Fruit fly (Drosophila melanogaster) whole organism, embryonic: ENCODE results near the gene CG12289.

Experiments used
- Adf1 ChIP-seq: fragments of 200-800 bp; sonication (Bioruptor generic); IDR thresholded peaks from 2 replicates; pipeline ENCODE4 v1.3.6; 2022; ENCODE audit warnings: missing biosample characterization, missing genetic modification characterization
- Awh ChIP-seq: fragments of 200-800 bp; sonication (Bioruptor generic); IDR thresholded peaks from 2 replicates; pipeline ENCODE4, ENCODE4 v1.3.6; 2022; ENCODE audit warnings: missing biosample characterization, missing genetic modification characterization
- CG10274 ChIP-seq: fragments of 200-800 bp; sonication (Bioruptor generic); optimal IDR thresholded peaks from 3 replicates; lab custom pipeline; 2017; ENCODE audit warnings: missing biosample characterization, mild to moderate bottlenecking, missing genetic modification characterization
- CG10321 ChIP-seq: fragments of 200-800 bp; sonication (Bioruptor generic); IDR thresholded peaks from 2 replicates; pipeline ENCODE4 v1.3.6; 2022; ENCODE audit warnings: missing biosample characterization, missing genetic modification characterization
- CG10543 ChIP-seq: fragments of 200-800 bp; sonication (Bioruptor generic); optimal IDR thresholded peaks from 3 replicates; lab custom pipeline; 2017; ENCODE audit warnings: missing biosample characterization, mild to moderate bottlenecking, missing genetic modification characterization, moderate library complexity
- CG11398 ChIP-seq: fragments of 200-800 bp; sonication (Bioruptor generic); optimal IDR thresholded peaks from 2 replicates; lab custom pipeline; 2016; ENCODE audit warnings: missing biosample characterization, missing genetic modification characterization
- CG11456 ChIP-seq: fragments of 200-800 bp; sonication (Bioruptor generic); IDR thresholded peaks from 3 replicates; pipeline ENCODE4 v1.3.6; 2022; ENCODE audit warnings: missing biosample characterization, missing genetic modification characterization
- CG12155 ChIP-seq: fragments of 200-800 bp; sonication (Bioruptor generic); optimal IDR thresholded peaks from 3 replicates; lab custom pipeline; 2016; ENCODE audit warnings: missing biosample characterization, missing genetic modification characterization
- CG13123 ChIP-seq: fragments of 200-800 bp; sonication (Bioruptor generic); optimal IDR thresholded peaks from 2 replicates; lab custom pipeline; 2016; ENCODE audit warnings: missing biosample characterization, missing genetic modification characterization
- CG15073 ChIP-seq: fragments of 200-800 bp; sonication (Bioruptor generic); optimal IDR thresholded peaks from 2 replicates; lab custom pipeline; 2016; ENCODE audit warnings: missing biosample characterization, missing genetic modification characterization
- CG15269 ChIP-seq: fragments of 200-800 bp; sonication (Bioruptor generic); optimal IDR thresholded peaks from 2 replicates; lab custom pipeline; 2018; ENCODE audit warnings: missing biosample characterization, mild to moderate bottlenecking, missing genetic modification characterization, moderate library complexity
- CG1603 ChIP-seq: fragments of 200-800 bp; sonication (Bioruptor generic); optimal IDR thresholded peaks from 2 replicates; lab custom pipeline; 2019; ENCODE audit warnings: missing biosample characterization, mild to moderate bottlenecking, missing genetic modification characterization, moderate library complexity
- CG1832 ChIP-seq: fragments of 200-800 bp; sonication (Bioruptor generic); optimal IDR thresholded peaks from 2 replicates; lab custom pipeline; 2017; ENCODE audit warnings: missing biosample characterization, mild to moderate bottlenecking, missing genetic modification characterization, inconsistent platforms
- CG33557 ChIP-seq: fragments of 200-800 bp; sonication (Bioruptor generic); optimal IDR thresholded peaks from 2 replicates; lab custom pipeline; 2019; ENCODE audit warnings: missing biosample characterization, mild to moderate bottlenecking, missing genetic modification characterization, moderate library complexity
- CG4424 ChIP-seq: fragments of 200-800 bp; sonication (Bioruptor generic); optimal IDR thresholded peaks from 3 replicates; lab custom pipeline; 2016; ENCODE audit warnings: missing biosample characterization, missing genetic modification characterization
- CG7372 ChIP-seq: fragments of 200-800 bp; sonication (Bioruptor generic); IDR thresholded peaks from 2 replicates; pipeline ENCODE4 v1.3.6; 2022; ENCODE audit warnings: missing biosample characterization, missing genetic modification characterization
- CG7786 ChIP-seq: fragments of 200-800 bp; sonication (Bioruptor generic); optimal IDR thresholded peaks from 2 replicates; lab custom pipeline; 2016; ENCODE audit warnings: missing biosample characterization, missing genetic modification characterization
- CG8388 ChIP-seq: fragments of 200-800 bp; sonication (Bioruptor generic); optimal IDR thresholded peaks from 2 replicates; lab custom pipeline; 2019; ENCODE audit warnings: missing biosample characterization, mild to moderate bottlenecking, missing genetic modification characterization, moderate library complexity
- CG8478 ChIP-seq: fragments of >200 bp; optimal IDR thresholded peaks from 2 replicates; lab custom pipeline; 2018
- CG9817 ChIP-seq: fragments of 200-800 bp; sonication (Bioruptor generic); optimal IDR thresholded peaks from 2 replicates; lab custom pipeline; 2018; ENCODE audit warnings: missing biosample characterization, mild to moderate bottlenecking, missing genetic modification characterization, moderate library complexity
- Doc3 ChIP-seq: fragments of 200-800 bp; sonication (Bioruptor generic); IDR thresholded peaks from 3 replicates; pipeline ENCODE4 v1.3.6; 2022; ENCODE audit warnings: missing biosample characterization, missing genetic modification characterization; ENCODE audit not compliant: partially characterized antibody
- Elba2 ChIP-seq: fragments of 200-800 bp; sonication (Bioruptor generic); optimal IDR thresholded peaks from 3 replicates; lab custom pipeline; 2016; ENCODE audit warnings: missing biosample characterization, missing genetic modification characterization
- Fer1 ChIP-seq: fragments of 200-800 bp; sonication (Bioruptor generic); optimal IDR thresholded peaks from 2 replicates; lab custom pipeline; 2017; ENCODE audit warnings: missing biosample characterization, mild to moderate bottlenecking, missing genetic modification characterization
- HmgZ ChIP-seq: fragments of 200-800 bp; sonication (Bioruptor generic); optimal IDR thresholded peaks from 2 replicates; lab custom pipeline; 2018; ENCODE audit warnings: missing biosample characterization, mild to moderate bottlenecking, missing genetic modification characterization
- Kr ChIP-seq: fragments of 200-800 bp; sonication (Bioruptor generic); optimal IDR thresholded peaks from 2 replicates; lab custom pipeline; 2017; ENCODE audit warnings: missing biosample characterization, mild to moderate bottlenecking, missing genetic modification characterization
- Lpt ChIP-seq: fragments of >200 bp; optimal IDR thresholded peaks from 2 replicates; lab custom pipeline; 2018; ENCODE audit warnings: missing biosample characterization, missing genetic modification characterization
- MTF-1 ChIP-seq: fragments of 200-800 bp; sonication (Bioruptor generic); optimal IDR thresholded peaks from 2 replicates; lab custom pipeline; 2018; ENCODE audit warnings: missing biosample characterization, mild to moderate bottlenecking, missing genetic modification characterization, borderline replicate concordance
- NFAT ChIP-seq: fragments of 200-800 bp; sonication (Bioruptor generic); IDR thresholded peaks from 2 replicates; pipeline ENCODE4 v1.3.6; 2022; ENCODE audit warnings: missing biosample characterization, missing genetic modification characterization
- Nf-YC ChIP-seq: fragments of 200-800 bp; optimal IDR thresholded peaks from 3 replicates; lab custom pipeline; 2019; ENCODE audit warnings: missing biosample characterization, mild to moderate bottlenecking, missing genetic modification characterization, moderate library complexity
- NfI ChIP-seq: fragments of 200-800 bp; sonication (Bioruptor generic); optimal IDR thresholded peaks from 3 replicates; lab custom pipeline; 2018; ENCODE audit warnings: missing biosample characterization, mild to moderate bottlenecking, missing genetic modification characterization, moderate library complexity
- Ravus ChIP-seq: fragments of 200-800 bp; sonication (Bioruptor generic); IDR thresholded peaks from 2 replicates; pipeline ENCODE4 v1.3.6; 2022; ENCODE audit warnings: missing biosample characterization, missing genetic modification characterization
- Rx ChIP-seq: fragments of 200-800 bp; sonication (Bioruptor generic); IDR thresholded peaks from 2 replicates; pipeline ENCODE4 v1.3.6; 2022; ENCODE audit warnings: missing biosample characterization, missing genetic modification characterization
- Sry-δ ChIP-seq: fragments of 200-800 bp; sonication (Bioruptor generic); optimal IDR thresholded peaks from 2 replicates; lab custom pipeline; 2016; ENCODE audit warnings: missing biosample characterization, missing genetic modification characterization
- Vsx1 ChIP-seq: fragments of 200-800 bp; sonication (Bioruptor generic); optimal IDR thresholded peaks from 2 replicates; lab custom pipeline; 2017; ENCODE audit warnings: missing biosample characterization, mild to moderate bottlenecking, missing genetic modification characterization, missing genetic modification reagents
- ab ChIP-seq: fragments of 200-800 bp; sonication (Bioruptor generic); optimal IDR thresholded peaks from 2 replicates; lab custom pipeline; 2016; ENCODE audit warnings: missing biosample characterization, missing genetic modification characterization
- az2 ChIP-seq: fragments of 200-800 bp; sonication (Bioruptor generic); optimal IDR thresholded peaks from 3 replicates; lab custom pipeline; 2016; ENCODE audit warnings: missing biosample characterization, missing genetic modification characterization
- corto ChIP-seq: fragments of 200-800 bp; sonication (Bioruptor generic); optimal IDR thresholded peaks from 2 replicates; lab custom pipeline; 2016; ENCODE audit warnings: missing biosample characterization, mild to moderate bottlenecking, missing genetic modification characterization, moderate library complexity
- disco-r ChIP-seq: fragments of 200-800 bp; sonication (Bioruptor generic); optimal IDR thresholded peaks from 2 replicates; lab custom pipeline; 2016; ENCODE audit warnings: missing biosample characterization, missing genetic modification characterization
- en ChIP-seq: fragments of 200-800 bp; sonication (Bioruptor generic); optimal IDR thresholded peaks from 2 replicates; lab custom pipeline; 2016; ENCODE audit warnings: missing biosample characterization, missing genetic modification characterization
- esg ChIP-seq: fragments of 200-800 bp; sonication (Bioruptor generic); conservative IDR thresholded peaks from 2 replicates; pipeline ENCODE4 v1.3.6; 2022; ENCODE audit warnings: missing biosample characterization, missing genetic modification characterization
- fd102C ChIP-seq: fragments of 200-800 bp; sonication (Bioruptor generic); optimal IDR thresholded peaks from 2 replicates; lab custom pipeline; 2018; ENCODE audit warnings: missing biosample characterization, mild to moderate bottlenecking, missing genetic modification characterization, moderate library complexity
- fru ChIP-seq: fragments of >200 bp; optimal IDR thresholded peaks from 2 replicates; lab custom pipeline; 2017
- ftz-f1 ChIP-seq: fragments of 200-800 bp; sonication (Bioruptor generic); optimal IDR thresholded peaks from 2 replicates; lab custom pipeline; 2016; ENCODE audit warnings: missing biosample characterization, missing genetic modification characterization
- gsb ChIP-seq: fragments of 200-800 bp; sonication (Bioruptor generic); IDR thresholded peaks from 2 replicates; pipeline ENCODE4 v1.3.6; 2022; ENCODE audit warnings: missing biosample characterization, missing genetic modification characterization
- lbe ChIP-seq: fragments of 200-800 bp; sonication (Bioruptor generic); optimal IDR thresholded peaks from 2 replicates; lab custom pipeline; 2016; ENCODE audit warnings: missing biosample characterization, mild to moderate bottlenecking, missing genetic modification characterization
- sens-2 ChIP-seq: fragments of 200-800 bp; sonication (Bioruptor generic); IDR thresholded peaks from 2 replicates; pipeline ENCODE4 v1.3.6; 2022; ENCODE audit warnings: missing biosample characterization, missing genetic modification characterization
- shn ChIP-seq: fragments of 200-800 bp; sonication (Bioruptor generic); optimal IDR thresholded peaks from 3 replicates; lab custom pipeline; 2016; ENCODE audit warnings: missing biosample characterization, missing genetic modification characterization
- sna ChIP-seq: fragments of 200-800 bp; sonication (Bioruptor generic); IDR thresholded peaks from 2 replicates; pipeline ENCODE4 v1.3.6; 2022; ENCODE audit warnings: missing biosample characterization, missing genetic modification characterization; ENCODE audit not compliant: partially characterized antibody
- ttk ChIP-seq: fragments of 200-800 bp; sonication (Bioruptor generic); IDR thresholded peaks from 2 replicates; pipeline ENCODE4 v2.1.2; 2022; ENCODE audit warnings: missing biosample characterization, missing genetic modification characterization
- z ChIP-seq: fragments of 200-800 bp; sonication (Bioruptor generic); IDR thresholded peaks from 3 replicates; pipeline ENCODE4 v1.3.6; 2022; ENCODE audit warnings: missing biosample characterization, missing genetic modification characterization
- zf30C ChIP-seq: fragments of 200-800 bp; sonication (Bioruptor generic); optimal IDR thresholded peaks from 3 replicates; lab custom pipeline; 2018; ENCODE audit warnings: missing biosample characterization, mild to moderate bottlenecking, missing genetic modification characterization
- zfh1 ChIP-seq: fragments of 200-800 bp; sonication (Bioruptor generic); IDR thresholded peaks from 3 replicates; pipeline ENCODE4 v1.3.6; 2022; ENCODE audit warnings: missing biosample characterization, missing genetic modification characterization

Gene CG12289

dm6 chr3L:11422338-11422802 is 35.9 kb downstream of the CG12289 start (continued):
- 0 out of 2 replicates have a peak, but pooled peaks have one; percentile 6 for TF ChIP-seq gsb (GFP tag; lab: Robert Waterston, UW)
- peak; percentile 28 for TF ChIP-seq Ravus (GFP tag; lab: Robert Waterston, UW)
- no peak for TF ChIP-seq CG15073 (GFP tag; lab: Kevin White, UChicago)
- no peak for TF ChIP-seq ab (GFP tag; lab: Kevin White, UChicago)
- peak; percentile 81 for TF ChIP-seq Fer1 (GFP tag; lab: Kevin White, UChicago)
- peak; percentile 45; the same call in 1 of the 2 replicates for TF ChIP-seq sens-2 (GFP tag; lab: Robert Waterston, UW)
- TF ChIP-seq Lpt (GFP tag; lab: Kevin White, UChicago) = no peak
- no peak for TF ChIP-seq Nf-YC (tag; lab: Kevin White, UChicago)
- TF ChIP-seq CG8478 (lab: Kevin White, UChicago) = no peak
- peak; percentile 78 for TF ChIP-seq CG4424 (GFP tag; lab: Kevin White, UChicago)
- TF ChIP-seq z (GFP tag; lab: Robert Waterston, UW) = peak; percentile 82; the same call in 2 of the 3 replicates
- TF ChIP-seq Kr = no peak
- TF ChIP-seq CG10321 = no peak
- TF ChIP-seq CG11456 (GFP tag; lab: Robert Waterston, UW) = peak; percentile 68; the same call in 2 of the 3 replicates
- TF ChIP-seq ftz-f1 (GFP tag; lab: Kevin White, UChicago) = no peak
- TF ChIP-seq CG11398 = peak; percentile 19
- peak; percentile 91 for TF ChIP-seq zf30C (GFP tag; lab: Kevin White, UChicago)
- TF ChIP-seq Vsx1 = peak; percentile 61
- TF ChIP-seq zfh1 = peak; percentile 91
- peak; percentile 62 for TF ChIP-seq CG7786 (GFP tag; lab: Kevin White, UChicago)
- peak; percentile 30; the same call in 1 of the 2 replicates for TF ChIP-seq Adf1 (GFP tag; lab: Robert Waterston, UW)
- TF ChIP-seq HmgZ = peak; percentile 31
- TF ChIP-seq Rx (GFP tag; lab: Robert Waterston, UW) = peak; percentile 67
- TF ChIP-seq MTF-1 (GFP tag; lab: Kevin White, UChicago) = no peak
- peak; percentile 47 for TF ChIP-seq Sry-δ
- peak; percentile 60 for TF ChIP-seq az2
- TF ChIP-seq CG10543 (GFP tag; lab: Kevin White, UChicago) = peak; percentile 59
- no peak for TF ChIP-seq CG10274 (GFP tag; lab: Kevin White, UChicago)
- no peak for TF ChIP-seq NfI
- no peak for TF ChIP-seq en
- TF ChIP-seq CG15269 (tag; lab: Kevin White, UChicago) = peak; percentile 64
- peak; percentile 35 for TF ChIP-seq shn (GFP tag; lab: Kevin White, UChicago)
- peak; percentile 87 for TF ChIP-seq CG8388
- TF ChIP-seq CG7372 (GFP tag; lab: Robert Waterston, UW) = peak; percentile 63
- TF ChIP-seq fru (lab: Kevin White, UChicago) = no peak
- TF ChIP-seq fd102C = no peak
- TF ChIP-seq sna = no peak
- TF ChIP-seq CG1832 = no peak
- TF ChIP-seq disco-r = peak; percentile 30
- peak; percentile 67 for TF ChIP-seq CG33557 (GFP tag; lab: Kevin White, UChicago)
- TF ChIP-seq CG9817 (tag; lab: Kevin White, UChicago) = peak; percentile 47
- TF ChIP-seq CG1603 (tag; lab: Kevin White, UChicago) = peak; percentile 65
- TF ChIP-seq Elba2 = no peak
- TF ChIP-seq CG12155 (GFP tag; lab: Kevin White, UChicago) = peak; percentile 26
- no peak for TF ChIP-seq lbe (GFP tag; lab: Kevin White, UChicago)
- TF ChIP-seq NFAT (GFP tag; lab: Robert Waterston, UW) = no peak
- no peak for TF ChIP-seq corto (GFP tag; lab: Kevin White, UChicago)
- peak; percentile 67; the same call in 1 of the 2 replicates for TF ChIP-seq ttk (GFP tag; lab: Robert Waterston, UW)
- no peak for TF ChIP-seq Doc3 (GFP tag; lab: Robert Waterston, UW)
- peak; percentile 69 for TF ChIP-seq esg
- peak; percentile 26 for TF ChIP-seq CG13123 (GFP tag; lab: Kevin White, UChicago)
- peak; percentile 86 for TF ChIP-seq Awh
